Fruit fly (Drosophila melanogaster) whole organism, prepupa: ENCODE results near the gene Syx1A.

ENCODE experiments used
- CG10631 ChIP-seq: fragments of 200-800 bp; sonication (Bioruptor generic); optimal IDR thresholded peaks from 2 replicates; lab custom pipeline; 2016; ENCODE audit warnings: missing biosample characterization, missing genetic modification characterization
- CG10669 ChIP-seq: fragments of 200-800 bp; sonication (Bioruptor generic); optimal IDR thresholded peaks from 3 replicates; lab custom pipeline; 2018; ENCODE audit warnings: missing biosample characterization, mild to moderate bottlenecking, missing genetic modification characterization, moderate library complexity
- CG11294 ChIP-seq: fragments of 200-800 bp; sonication (Bioruptor generic); IDR thresholded peaks from 2 replicates; pipeline ENCODE4 v1.3.6; 2022; ENCODE audit warnings: missing biosample characterization, missing genetic modification characterization
- CG11902 ChIP-seq: fragments of 200-800 bp; sonication (Bioruptor generic); optimal IDR thresholded peaks from 3 replicates; lab custom pipeline; 2016; ENCODE audit warnings: missing biosample characterization, missing genetic modification characterization
- CG1621 ChIP-seq: fragments of 200-800 bp; sonication (Bioruptor generic); optimal IDR thresholded peaks from 3 replicates; lab custom pipeline; 2018; ENCODE audit warnings: missing biosample characterization, mild to moderate bottlenecking, missing genetic modification characterization
- CG16779 ChIP-seq: fragments of 200-800 bp; sonication (Bioruptor generic); optimal IDR thresholded peaks from 3 replicates; lab custom pipeline; 2017; ENCODE audit warnings: missing biosample characterization, mild to moderate bottlenecking, missing genetic modification characterization
- CG3032 ChIP-seq: fragments of 200-800 bp; optimal IDR thresholded peaks from 2 replicates; lab custom pipeline; 2019; ENCODE audit warnings: missing biosample characterization, mild to moderate bottlenecking, missing genetic modification characterization, moderate library complexity
- CG31627 ChIP-seq: fragments of 200-800 bp; sonication (Bioruptor generic); optimal IDR thresholded peaks from 3 replicates; lab custom pipeline; 2016; ENCODE audit warnings: missing biosample characterization, missing genetic modification characterization
- CG32006 ChIP-seq: fragments of 200-800 bp; sonication (Bioruptor generic); optimal IDR thresholded peaks from 3 replicates; lab custom pipeline; 2017; ENCODE audit warnings: missing biosample characterization, mild to moderate bottlenecking, missing genetic modification characterization
- CG34406 ChIP-seq: fragments of 200-800 bp; sonication (Bioruptor generic); optimal IDR thresholded peaks from 3 replicates; lab custom pipeline; 2016; ENCODE audit warnings: missing biosample characterization, missing genetic modification characterization
- CG4318 ChIP-seq: fragments of 200-800 bp; sonication (Bioruptor generic); optimal IDR thresholded peaks from 3 replicates; lab custom pipeline; 2017; ENCODE audit warnings: missing biosample characterization, mild to moderate bottlenecking, missing genetic modification characterization
- CG6163 ChIP-seq: fragments of 200-800 bp; sonication (Bioruptor generic); IDR thresholded peaks from 3 replicates; pipeline ENCODE4 v1.3.6; 2022; ENCODE audit warnings: missing biosample characterization, missing genetic modification characterization
- CG6276 ChIP-seq: fragments of 200-800 bp; sonication (Bioruptor generic); optimal IDR thresholded peaks from 2 replicates; lab custom pipeline; 2017; ENCODE audit warnings: missing biosample characterization, mild to moderate bottlenecking, missing genetic modification characterization
- CG6792 ChIP-seq: fragments of 200-800 bp; sonication (Bioruptor generic); optimal IDR thresholded peaks from 3 replicates; lab custom pipeline; 2016; ENCODE audit warnings: missing biosample characterization, missing genetic modification characterization
- CG6808 ChIP-seq: fragments of 200-800 bp; sonication (Bioruptor generic); optimal IDR thresholded peaks from 3 replicates; lab custom pipeline; 2017; ENCODE audit warnings: missing biosample characterization, missing genetic modification characterization, mild to moderate bottlenecking, moderate library complexity, missing genetic modification reagents
- CG6854 ChIP-seq: fragments of 200-800 bp; sonication (Bioruptor generic); optimal IDR thresholded peaks from 2 replicates; lab custom pipeline; 2017; ENCODE audit warnings: missing biosample characterization, mild to moderate bottlenecking, missing genetic modification characterization
- CG7368 ChIP-seq: fragments of 200-800 bp; sonication (Bioruptor generic); optimal IDR thresholded peaks from 3 replicates; lab custom pipeline; 2016; ENCODE audit warnings: missing biosample characterization, missing genetic modification characterization
- CG8119 ChIP-seq: fragments of 200-800 bp; sonication (Bioruptor generic); IDR thresholded peaks from 3 replicates; pipeline ENCODE4 v1.3.6; 2022; ENCODE audit warnings: missing biosample characterization, missing genetic modification characterization
- CG8632 ChIP-seq: fragments of 200-800 bp; sonication (Bioruptor generic); optimal IDR thresholded peaks from 3 replicates; lab custom pipeline; 2016; ENCODE audit warnings: missing biosample characterization, missing genetic modification characterization
- CG9139 ChIP-seq: fragments of 200-800 bp; sonication (Bioruptor generic); optimal IDR thresholded peaks from 3 replicates; lab custom pipeline; 2017; ENCODE audit warnings: missing biosample characterization, mild to moderate bottlenecking, missing genetic modification characterization
- Eip75B ChIP-seq: fragments of 200-800 bp; sonication (Bioruptor generic); optimal IDR thresholded peaks from 3 replicates; lab custom pipeline; 2016; ENCODE audit warnings: missing biosample characterization, missing genetic modification characterization
- Eip78C ChIP-seq: fragments of 200-800 bp; sonication (Bioruptor generic); peaks from one replicate; lab custom pipeline; 2016; ENCODE audit warnings: missing biosample characterization, missing genetic modification characterization
- Eip93F ChIP-seq: fragments of 200-800 bp; sonication (Bioruptor generic); optimal IDR thresholded peaks from 2 replicates; lab custom pipeline; 2016; ENCODE audit warnings: missing biosample characterization, mild to moderate bottlenecking, missing genetic modification characterization
- Ets21C ChIP-seq: fragments of 200-800 bp; sonication (Bioruptor generic); optimal IDR thresholded peaks from 3 replicates; lab custom pipeline; 2016; ENCODE audit warnings: missing biosample characterization, missing genetic modification characterization
- Ets96B ChIP-seq: fragments of 200-800 bp; optimal IDR thresholded peaks from 2 replicates; lab custom pipeline; 2019; ENCODE audit warnings: missing biosample characterization, mild to moderate bottlenecking, missing genetic modification characterization, moderate library complexity
- Gug ChIP-seq: fragments of 200-800 bp; sonication (Bioruptor generic); IDR thresholded peaks from 2 replicates; pipeline ENCODE4 v1.3.6; 2022; ENCODE audit warnings: missing biosample characterization, missing genetic modification characterization
- Hr38 ChIP-seq: sonication (Bioruptor generic); optimal IDR thresholded peaks from 2 replicates; lab custom pipeline; 2016; ENCODE audit warnings: missing biosample characterization, missing genetic modification characterization
- Hr39 ChIP-seq: fragments of 200-800 bp; sonication (Bioruptor generic); optimal IDR thresholded peaks from 2 replicates; lab custom pipeline; 2016; ENCODE audit warnings: missing biosample characterization, missing genetic modification characterization
- Hr4 ChIP-seq: fragments of 200-800 bp; sonication (Bioruptor generic); optimal IDR thresholded peaks from 3 replicates; lab custom pipeline; 2016; ENCODE audit warnings: missing biosample characterization, missing genetic modification characterization
- Met ChIP-seq: fragments of 200-800 bp; sonication (Bioruptor generic); optimal IDR thresholded peaks from 3 replicates; lab custom pipeline; 2016; ENCODE audit warnings: missing biosample characterization, missing genetic modification characterization
- OdsH ChIP-seq: fragments of 200-800 bp; sonication (Bioruptor generic); optimal IDR thresholded peaks from 3 replicates; lab custom pipeline; 2016; ENCODE audit warnings: missing biosample characterization, missing genetic modification characterization
- Sox102F ChIP-seq: fragments of 200-800 bp; sonication (Bioruptor generic); optimal IDR thresholded peaks from 2 replicates; lab custom pipeline; 2016; ENCODE audit warnings: missing biosample characterization, mild to moderate bottlenecking, missing genetic modification characterization
- Sox14 ChIP-seq: fragments of 200-800 bp; sonication (Bioruptor generic); optimal IDR thresholded peaks from 3 replicates; lab custom pipeline; 2016; ENCODE audit warnings: missing biosample characterization, missing genetic modification characterization
- Sox15 ChIP-seq: fragments of 200-800 bp; sonication (Bioruptor generic); optimal IDR thresholded peaks from 3 replicates; lab custom pipeline; 2016; ENCODE audit warnings: missing biosample characterization, missing genetic modification characterization
- achi ChIP-seq: fragments of 200-800 bp; sonication (Bioruptor generic); optimal IDR thresholded peaks from 3 replicates; lab custom pipeline; 2016; ENCODE audit warnings: missing biosample characterization, missing genetic modification characterization
- acj6 ChIP-seq: fragments of 200-800 bp; sonication (Bioruptor generic); optimal IDR thresholded peaks from 3 replicates; lab custom pipeline; 2016; ENCODE audit warnings: missing biosample characterization, missing genetic modification characterization
- cyc ChIP-seq: fragments of 200-800 bp; sonication (Bioruptor generic); optimal IDR thresholded peaks from 3 replicates; lab custom pipeline; 2016; ENCODE audit warnings: missing biosample characterization, missing genetic modification characterization
- esn ChIP-seq: fragments of 200-800 bp; sonication (Bioruptor generic); optimal IDR thresholded peaks from 2 replicates; lab custom pipeline; 2016; ENCODE audit warnings: missing biosample characterization, mild to moderate bottlenecking, missing genetic modification characterization, moderate library complexity
- fd59A ChIP-seq: fragments of 200-800 bp; sonication (Bioruptor generic); optimal IDR thresholded peaks from 2 replicates; lab custom pipeline; 2017; ENCODE audit warnings: missing biosample characterization, mild to moderate bottlenecking, missing genetic modification characterization, missing genetic modification reagents
- fd85E ChIP-seq: fragments of 200-800 bp; sonication (Bioruptor generic); optimal IDR thresholded peaks from 3 replicates; lab custom pipeline; 2016; ENCODE audit warnings: missing biosample characterization, missing genetic modification characterization
- fkh ChIP-seq: fragments of 200-800 bp; sonication (Bioruptor generic); optimal IDR thresholded peaks from 3 replicates; lab custom pipeline; 2017; ENCODE audit warnings: missing biosample characterization, mild to moderate bottlenecking, missing genetic modification characterization, moderate library complexity
- lz ChIP-seq: fragments of 200-800 bp; sonication (Bioruptor generic); optimal IDR thresholded peaks from 3 replicates; lab custom pipeline; 2016; ENCODE audit warnings: missing biosample characterization, missing genetic modification characterization
- pdm3 ChIP-seq: fragments of 200-800 bp; sonication (Bioruptor generic); optimal IDR thresholded peaks from 3 replicates; lab custom pipeline; 2016; ENCODE audit warnings: missing biosample characterization, missing genetic modification characterization
- salr ChIP-seq, 2 experiments: fragments of 200-800 bp; sonication (Bioruptor generic); optimal IDR thresholded peaks; 3 replicates each; lab custom pipeline; 2016 to 2018; ENCODE audit warnings: missing biosample characterization in 2 of 2, missing genetic modification characterization in 2 of 2, mild to moderate bottlenecking in 1 of 2
- spab ChIP-seq: fragments of 200-800 bp; sonication (Bioruptor generic); optimal IDR thresholded peaks from 2 replicates; lab custom pipeline; 2017; ENCODE audit warnings: missing biosample characterization, mild to moderate bottlenecking, missing genetic modification characterization, missing genetic modification reagents
- ss ChIP-seq, 2 experiments: fragments of 200-800 bp; sonication (Bioruptor generic); optimal IDR thresholded peaks; 2 replicates in 1 of 2; 3 replicates in 1 of 2; lab custom pipeline; 2017 to 2018; ENCODE audit warnings: mild to moderate bottlenecking in 2 of 2, missing biosample characterization in 2 of 2, missing genetic modification characterization in 2 of 2, moderate library complexity in 1 of 2
- svp ChIP-seq: fragments of 200-800 bp; sonication (Bioruptor generic); peaks from one replicate; lab custom pipeline; 2016; ENCODE audit warnings: missing biosample characterization, missing genetic modification characterization
- topi ChIP-seq: fragments of 200-800 bp; sonication (Bioruptor generic); optimal IDR thresholded peaks from 3 replicates; lab custom pipeline; 2016; ENCODE audit warnings: missing biosample characterization, missing genetic modification characterization
- vri ChIP-seq: fragments of 200-800 bp; sonication (Bioruptor generic); optimal IDR thresholded peaks from 3 replicates; lab custom pipeline; 2016; ENCODE audit warnings: missing biosample characterization, mild to moderate bottlenecking, missing genetic modification characterization

Syx1A gene

dm6 chr3R:24148838-24149237, 43.3 kb upstream of the Syx1A start, which contains the start of gene Slimp (continued):
- TF ChIP-seq Ets96B (peak; percentile 3), Hr4 (GFP tag; lab: Kevin White, UChicago) (peak; percentile 46), esn (GFP tag; lab: Kevin White, UChicago) (peak; percentile 55), CG31627 (peak; percentile 27), acj6 (GFP tag; lab: Kevin White, UChicago) (peak; percentile 42), Sox15 (GFP tag; lab: Kevin White, UChicago) (no peak), CG9139 (GFP tag; lab: Kevin White, UChicago) (no peak), Eip78C (GFP tag; lab: Kevin White, UChicago) (peak; percentile 83), CG10631 (GFP tag; lab: Kevin White, UChicago) (peak; percentile 15)

- TF ChIP-seq CG6792 (GFP tag; lab: Kevin White, UChicago) (peak; percentile 31), CG6808 (peak; percentile 80), CG8119 (GFP tag; lab: Robert Waterston, UW) (peak; percentile 81), OdsH (peak; percentile 68), Sox102F (GFP tag; lab: Kevin White, UChicago) (peak; percentile 45), CG6163 (peak; percentile 56; the same call in 2 of the 3 replicates), CG16779 (tag; lab: Kevin White, UChicago) (peak; percentile 42), CG8632 (GFP tag; lab: Kevin White, UChicago) (peak; percentile 42), spab (peak; percentile 70), Eip75B (GFP tag; lab: Kevin White, UChicago) (peak; percentile 78), Eip93F (GFP tag; lab: Kevin White, UChicago) (no peak), Met (peak; percentile 57), CG7368 (GFP tag; lab: Kevin White, UChicago) (peak; percentile 31), achi (GFP tag; lab: Kevin White, UChicago) (peak; percentile 68), vri (GFP tag; lab: Kevin White, UChicago) (peak; percentile 50), Ets21C (peak; percentile 11), CG3032 (tag; lab: Kevin White, UChicago) (peak; percentile 76), Gug (GFP tag; lab: Robert Waterston, UW) (peak; percentile 57), fd59A (GFP tag; lab: Kevin White, UChicago) (peak; percentile 80), CG34406 (GFP tag; lab: Kevin White, UChicago) (peak; percentile 3), CG6854 (no peak), CG11294 (GFP tag; lab: Robert Waterston, UW) (no peak), CG11902 (no peak), svp (GFP tag; lab: Kevin White, UChicago) (peak; percentile 80), acj6 (GFP tag; lab: Kevin White, UChicago) (peak; percentile 67), pdm3 (peak; percentile 69), CG31627 (peak; percentile 44), Sox14 (GFP tag; lab: Kevin White, UChicago) (peak; percentile 76), fkh (GFP tag; lab: Kevin White, UChicago) (no peak), CG9139 (GFP tag; lab: Kevin White, UChicago) (peak; percentile 7), Sox15 (GFP tag; lab: Kevin White, UChicago) (no peak), lz (GFP tag; lab: Kevin White, UChicago) (peak; percentile 63), Hr39 (GFP tag; lab: Kevin White, UChicago) (peak; percentile 58), topi (GFP tag; lab: Kevin White, UChicago) (peak; percentile 55), fd85E (no peak), CG4318 (GFP tag; lab: Kevin White, UChicago) (peak; percentile 81), Hr38 (no peak), salr (GFP tag; optimal IDR thresholded peaks at IDR 0.05; lab: Kevin White, UChicago) (peak; percentile 36 to 79), Ets96B (peak; percentile 75), Hr4 (GFP tag; lab: Kevin White, UChicago) (peak; percentile 82), CG10669 (GFP tag; lab: Kevin White, UChicago) (peak; percentile 76), CG1621 (peak; percentile 50), ss (GFP tag; optimal IDR thresholded peaks at IDR 0.05; lab: Kevin White, UChicago) (peak; percentile 72 to 95), cyc (GFP tag; lab: Kevin White, UChicago) (peak; percentile 48), Eip78C (GFP tag; lab: Kevin White, UChicago) (peak; percentile 93), CG10631 (GFP tag; lab: Kevin White, UChicago) (peak; percentile 79), CG32006 (peak; percentile 89), CG6276 (peak; percentile 78)
Observed at dm6 chr3R:24144542-24144941, 39.0 kb upstream of the Syx1A start.
